Worm (Caenorhabditis elegans): Measurements from ENCODE around the gene csn-4.
A peak's percentile ranks its signal among the peaks of the same experiment; 100 is the strongest.

csn-4 gene

DNA sequence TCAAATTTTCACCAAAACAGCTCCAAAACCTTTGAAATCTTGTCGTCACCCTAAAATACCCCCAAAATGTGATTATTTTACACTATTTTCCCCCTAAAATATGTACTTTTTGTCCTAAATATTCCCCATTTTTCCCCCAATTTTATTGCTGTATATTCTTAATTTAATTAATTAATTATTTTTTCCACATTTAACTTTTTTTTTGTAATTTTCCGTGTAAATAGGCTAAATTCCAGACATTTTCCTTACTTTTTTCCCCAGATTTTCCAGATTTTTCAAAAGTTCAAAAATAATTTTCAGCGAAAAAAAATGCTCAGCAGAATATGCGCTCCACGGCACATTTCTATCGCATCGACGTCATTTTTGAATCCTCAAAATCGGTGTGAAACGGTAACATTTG is 10.3 kb upstream of the csn-4 start, which contains the start of gene cox-18:
TSS of gene cox-18 (plus strand) at position 301 of the 400 bp plus-strand sequence.
- TF ChIP-seq unc-55 (GFP tag; optimal IDR thresholded peaks at IDR 0.05) (no peak), nhr-12 (tag; optimal IDR thresholded peaks at IDR 0.05) (no peak), nhr-11 (tag; optimal IDR thresholded peaks at IDR 0.05) (no peak), ceh-16 (tag; optimal IDR thresholded peaks at IDR 0.05) (no peak), gmeb-1 (tag; optimal IDR thresholded peaks at IDR 0.05) (no peak), C34F6.9 (tag; optimal IDR thresholded peaks at IDR 0.05) (no peak), lsy-2 (tag; optimal IDR thresholded peaks at IDR 0.05) (no peak)

ce11 chrIV:1096154-1096553 is 9.3 kb upstream of the csn-4 start:
- TF ChIP-seq ceh-82 (tag; optimal IDR thresholded peaks at IDR 0.05) (no peak), alr-1 (tag; optimal IDR thresholded peaks at IDR 0.05) (no peak), lin-13 (GFP tag; optimal IDR thresholded peaks at IDR 0.05) (no peak), nhr-12 (tag; optimal IDR thresholded peaks at IDR 0.05) (no peak), elt-1 (tag; optimal IDR thresholded peaks at IDR 0.05) (no peak), nhr-21 (tag; optimal IDR thresholded peaks at IDR 0.05) (no peak)

DNA sequence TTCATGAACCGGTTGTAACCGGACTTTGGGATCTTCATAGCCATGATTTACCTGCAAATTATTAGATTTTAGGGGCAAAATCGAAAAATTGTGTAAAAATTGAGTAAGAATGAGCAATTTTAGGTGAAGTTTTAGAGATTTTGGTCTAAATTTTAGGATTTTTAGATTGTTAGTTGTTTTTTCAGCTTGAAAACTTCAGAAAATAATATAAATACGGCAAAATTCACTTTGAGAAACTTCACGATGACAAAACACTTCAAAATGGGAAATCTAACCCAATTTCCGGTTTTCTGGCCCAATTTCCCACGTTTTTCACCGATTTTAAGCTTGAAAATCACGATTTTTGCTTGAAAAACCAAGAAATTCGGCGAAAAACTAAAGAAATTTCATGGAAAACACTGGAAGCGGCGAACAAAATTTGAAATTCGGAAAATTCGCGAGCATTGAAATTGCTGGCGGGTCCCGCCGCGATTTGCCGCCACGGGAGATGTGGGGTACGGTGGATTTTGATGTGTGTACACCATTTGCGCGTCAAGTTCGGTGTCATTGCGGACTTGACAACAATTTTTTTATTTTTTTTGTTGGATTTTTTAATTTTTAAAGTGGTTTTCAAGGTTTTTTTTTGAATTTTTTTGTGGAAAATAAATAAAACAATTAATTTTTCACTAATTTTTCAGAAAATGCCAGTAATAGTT is 7.2 kb upstream of the csn-4 start, which contains the start of the genes cct-8 and Y55F3AR.2:
TSS of gene cct-8 (minus strand) at position 51 of the 695 bp plus-strand sequence.
TSS of gene Y55F3AR.2 (plus strand) at position 672 of the 695 bp plus-strand sequence.
- TF ChIP-seq unc-55 (GFP tag; optimal IDR thresholded peaks at IDR 0.05) (peak; percentile 99), ztf-1 (GFP tag; conservative IDR thresholded peaks at IDR 0.05) (0 out of 2 replicates have a peak, but pooled peaks have one; percentile 96), ceh-82 (tag; optimal IDR thresholded peaks at IDR 0.05) (peak; percentile 87), elt-1 (tag; optimal IDR thresholded peaks at IDR 0.05) (no peak), ztf-4 (tag; optimal IDR thresholded peaks at IDR 0.05) (peak; percentile 96), sma-9 (GFP tag; optimal IDR thresholded peaks at IDR 0.05) (peak; percentile 96), sma-9 (tag; optimal IDR thresholded peaks at IDR 0.05) (no peak), lin-13 (GFP tag; optimal IDR thresholded peaks at IDR 0.05) (peak; percentile 97), nhr-23 (tag; optimal IDR thresholded peaks at IDR 0.05) (no peak), elt-3 (tag; optimal IDR thresholded peaks at IDR 0.05) (no peak), sma-3 (GFP tag; optimal IDR thresholded peaks at IDR 0.05) (peak; percentile 98), fos-1 (tag; optimal IDR thresholded peaks at IDR 0.05) (peak; percentile 85), alr-1 (tag; optimal IDR thresholded peaks at IDR 0.05) (no peak), mdl-1 (tag; optimal IDR thresholded peaks at IDR 0.05) (peak; percentile 3 to 78), Y55F3AM.14 (GFP tag; optimal IDR thresholded peaks at IDR 0.05) (peak; percentile 96), C34F6.9 (tag; optimal IDR thresholded peaks at IDR 0.05) (peak; percentile 93), nhr-6 (tag; optimal IDR thresholded peaks at IDR 0.05) (peak; percentile 95), skn-1 (tag; optimal IDR thresholded peaks at IDR 0.05) (peak; percentile 77), zag-1 (tag; optimal IDR thresholded peaks at IDR 0.05) (peak; percentile 74), snpc-4 (tag; optimal IDR thresholded peaks at IDR 0.05) (peak; percentile 81), egl-27 (tag; optimal IDR thresholded peaks at IDR 0.05) (peak; percentile 92), ama-1 (optimal IDR thresholded peaks at IDR 0.05) (peak; percentile 66), lin-39 (tag; optimal IDR thresholded peaks at IDR 0.05) (peak; percentile 10), ZK546.5 (tag; optimal IDR thresholded peaks at IDR 0.05) (peak; percentile 81), nhr-12 (tag; optimal IDR thresholded peaks at IDR 0.05) (peak; percentile 49), ztf-11 (tag; optimal IDR thresholded peaks at IDR 0.05) (peak; percentile 80), nhr-25 (tag; optimal IDR thresholded peaks at IDR 0.05) (peak; percentile 98), nhr-77 (tag; optimal IDR thresholded peaks at IDR 0.05) (peak; percentile 65), crh-2 (tag; optimal IDR thresholded peaks at IDR 0.05) (peak; percentile 98), ceh-16 (tag; optimal IDR thresholded peaks at IDR 0.05) (peak; percentile 79), nhr-237 (tag; optimal IDR thresholded peaks at IDR 0.05) (peak; percentile 82), R02D3.7 (tag; optimal IDR thresholded peaks at IDR 0.05) (peak; percentile 89), F13H6.1 (tag; optimal IDR thresholded peaks at IDR 0.05) (peak; percentile 97), unc-39 (tag; optimal IDR thresholded peaks at IDR 0.05) (no peak), aly-2 (tag; optimal IDR thresholded peaks at IDR 0.05) (peak; percentile 51), mab-5 (tag; optimal IDR thresholded peaks at IDR 0.05) (peak; percentile 97), lin-11 (tag; optimal IDR thresholded peaks at IDR 0.05) (peak; percentile 99), dmd-4 (tag; optimal IDR thresholded peaks at IDR 0.05) (peak; percentile 74), mbf-1 (tag; optimal IDR thresholded peaks at IDR 0.05) (peak; percentile 39), nhr-21 (tag; optimal IDR thresholded peaks at IDR 0.05) (peak; percentile 97), lsy-2 (tag; optimal IDR thresholded peaks at IDR 0.05) (peak; percentile 100), gmeb-1 (tag; optimal IDR thresholded peaks at IDR 0.05) (peak; percentile 97), nhr-129 (tag; optimal IDR thresholded peaks at IDR 0.05) (peak; percentile 87), sem-4 (tag; optimal IDR thresholded peaks at IDR 0.05) (peak; percentile 95), nhr-10 (tag; optimal IDR thresholded peaks at IDR 0.05) (peak; percentile 92), peb-1 (tag; optimal IDR thresholded peaks at IDR 0.05) (no peak), nhr-11 (tag; optimal IDR thresholded peaks at IDR 0.05) (no peak), unc-62 (GFP tag; optimal IDR thresholded peaks at IDR 0.05) (peak; percentile 69)
